Worm (Caenorhabditis elegans) whole organism, midembryonic: ENCODE results near the gene F32E10.8.

Experiments
- T22C8.4 ChIP-seq: fragments of 200-800 bp; sonication (Bioruptor generic); IDR thresholded peaks from 2 replicates; pipeline ENCODE4 v1.3.6; 2022; ENCODE audit warnings: missing genetic modification characterization, missing compliant biosample characterization
- cog-1 ChIP-seq: sonication (generic microtip); optimal IDR thresholded peaks from 2 replicates; lab custom pipeline; 2016; ENCODE audit warnings: missing genetic modification characterization, missing compliant biosample characterization
- tab-1 ChIP-seq: fragments of 200-800 bp; sonication (Bioruptor generic); IDR thresholded peaks from 2 replicates; pipeline ENCODE4 v1.3.6; 2022; ENCODE audit warnings: missing genetic modification characterization, missing compliant biosample characterization
- ztf-29 ChIP-seq: fragments of 200-800 bp; sonication (Bioruptor generic); IDR thresholded peaks from 2 replicates; pipeline ENCODE4 v1.3.6; 2022; ENCODE audit warnings: missing genetic modification reagents, missing genetic modification characterization, missing compliant biosample characterization

- no peak for TF ChIP-seq T22C8.4 (GFP tag; lab: Robert Waterston, UW)
- TF ChIP-seq ztf-29 (GFP tag; lab: Robert Waterston, UW): no peak
- TF ChIP-seq cog-1 (tag; lab: Kevin White, UChicago): no peak
- no peak for TF ChIP-seq tab-1 (GFP tag; lab: Robert Waterston, UW)
These were observed 17.0 kb upstream of the F32E10.8 start, which contains the start of gene pam-1 for ce11 chrIV:7550445-7550844.
